Worm (Caenorhabditis elegans): ENCODE results near the gene C23G10.2.

C23G10.2 gene

DNA sequence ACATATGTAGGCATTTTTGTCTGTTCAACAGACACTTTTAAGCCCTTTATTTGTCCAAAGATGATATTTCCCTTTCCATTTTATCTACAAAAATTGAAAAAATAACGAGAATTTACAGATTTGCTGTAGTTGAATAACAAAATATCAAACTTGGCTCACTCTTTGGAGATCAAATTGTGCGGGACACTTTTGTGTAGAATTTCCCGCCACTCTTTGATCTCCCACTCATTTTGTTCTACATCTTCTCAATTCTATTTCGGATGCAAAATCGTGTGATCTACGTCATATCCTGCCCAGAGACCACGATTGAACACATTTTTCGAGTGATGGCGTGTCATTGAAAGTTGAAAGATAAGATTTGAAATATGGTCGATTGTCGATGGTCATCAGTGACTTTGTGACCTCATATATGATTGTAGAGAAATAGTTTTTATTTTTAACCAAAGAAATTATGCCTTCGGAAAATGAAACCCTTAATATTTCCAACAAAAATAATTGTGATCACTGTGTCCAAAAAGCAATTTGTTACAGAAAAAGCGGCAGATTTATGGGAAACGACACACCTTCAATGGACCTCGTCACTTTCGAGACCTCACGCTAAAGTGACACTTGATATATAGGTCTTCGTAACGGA is 9.1 kb downstream of the C23G10.2 start, which contains the start of gene hot-4:
TSS of gene hot-4 (plus strand) at position 584 of the 634 bp plus-strand sequence.
- TF ChIP-seq lin-15B (tag; optimal IDR thresholded peaks at IDR 0.05), result no peak
- TF ChIP-seq zag-1 (tag; optimal IDR thresholded peaks at IDR 0.05), result no peak
- no peak for TF ChIP-seq sdz-12 (GFP tag; optimal IDR thresholded peaks at IDR 0.05)
- TF ChIP-seq fkh-10 (GFP tag; optimal IDR thresholded peaks at IDR 0.05), result no peak
- TF ChIP-seq gei-8 (GFP tag; optimal IDR thresholded peaks at IDR 0.05), result no peak
- TF ChIP-seq nhr-77 (tag; optimal IDR thresholded peaks at IDR 0.05), result no peak
- TF ChIP-seq daf-19 (GFP tag; conservative IDR thresholded peaks at IDR 0.05), result no peak
- TF ChIP-seq T20F7.1 (GFP tag; optimal IDR thresholded peaks at IDR 0.05), result no peak
- no peak for TF ChIP-seq ceh-62 (tag; optimal IDR thresholded peaks at IDR 0.05)
- no peak for TF ChIP-seq zip-11 (GFP tag; IDR thresholded peaks at IDR 0.05)
- no peak for TF ChIP-seq cey-2 (tag; optimal IDR thresholded peaks at IDR 0.05; ENCODE audit: borderline replicate concordance, insufficient read depth)
- no peak for TF ChIP-seq tag-97 (GFP tag; IDR thresholded peaks at IDR 0.05)
- TF ChIP-seq R02D3.7 (tag; optimal IDR thresholded peaks at IDR 0.05), result no peak
- no peak for TF ChIP-seq mdl-1 (tag; optimal IDR thresholded peaks at IDR 0.05)
- no peak for TF ChIP-seq lin-38 (GFP tag; IDR thresholded peaks at IDR 0.05)
- no peak for TF ChIP-seq mxl-3 (GFP tag; optimal IDR thresholded peaks at IDR 0.05)
- no peak for TF ChIP-seq rbr-2 (tag; optimal IDR thresholded peaks at IDR 0.05)
- no peak for TF ChIP-seq Y5F2A.4 (GFP tag; optimal IDR thresholded peaks at IDR 0.05)
- TF ChIP-seq F37D6.2 (tag; optimal IDR thresholded peaks at IDR 0.05), result no peak
- no peak for TF ChIP-seq ztf-7 (tag; optimal IDR thresholded peaks at IDR 0.05)

DNA sequence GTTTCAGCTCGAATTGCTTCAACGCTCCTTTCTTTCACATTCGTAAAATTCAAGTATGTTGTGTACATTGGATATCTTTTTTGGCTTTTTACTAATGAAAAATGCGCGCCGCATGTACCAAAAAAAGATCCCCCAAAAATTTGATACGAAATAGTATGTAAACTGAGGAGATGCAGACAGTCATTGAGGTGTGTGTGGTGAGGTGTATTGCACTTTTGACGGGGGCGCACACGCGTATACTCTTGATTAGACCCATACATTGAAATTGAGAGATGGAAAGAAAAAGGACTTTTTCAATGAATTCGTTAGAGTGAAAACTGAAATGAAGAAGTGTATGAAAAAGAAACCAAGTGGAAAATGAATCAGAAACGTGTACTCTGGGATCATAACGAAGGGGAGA is 13.5 kb downstream of the C23G10.2 start:
- no peak for TF ChIP-seq mdl-1 (tag; optimal IDR thresholded peaks at IDR 0.05)
- TF ChIP-seq aha-1 (tag), result peak; percentile 56
- TF ChIP-seq unc-39 (tag; optimal IDR thresholded peaks at IDR 0.05), result no peak

DNA sequence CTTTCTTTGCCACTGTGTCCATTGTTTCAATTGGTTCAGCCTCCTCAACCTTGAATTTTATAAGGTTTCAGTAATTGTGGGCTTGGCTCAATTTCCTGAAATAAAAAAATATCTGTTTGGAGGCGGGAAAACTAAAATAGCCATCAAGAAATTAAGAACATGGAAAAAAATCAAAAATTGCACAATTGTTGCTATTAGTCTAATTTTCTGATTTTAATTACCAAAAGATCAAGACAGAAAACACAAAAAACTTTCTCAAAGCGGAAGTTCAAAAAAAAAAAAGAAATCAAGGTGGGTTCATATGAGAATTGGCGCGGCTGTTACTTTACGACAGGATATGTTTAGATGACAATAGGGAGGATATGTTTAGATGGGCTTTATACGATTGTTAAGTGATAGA is 23.0 kb downstream of the C23G10.2 start, which contains the start of gene esyt-2:
TSS of gene esyt-2 (minus strand) at position 101 of the 400 bp plus-strand sequence.
- TF ChIP-seq unc-62 (GFP tag; optimal IDR thresholded peaks at IDR 0.05 in 1 of 2) (peak in 1 of 2 experiments; percentile 47), unc-62 (tag; optimal IDR thresholded peaks at IDR 0.05) (no peak), ZK337.2 (GFP tag; IDR thresholded peaks at IDR 0.05) (no peak)

DNA sequence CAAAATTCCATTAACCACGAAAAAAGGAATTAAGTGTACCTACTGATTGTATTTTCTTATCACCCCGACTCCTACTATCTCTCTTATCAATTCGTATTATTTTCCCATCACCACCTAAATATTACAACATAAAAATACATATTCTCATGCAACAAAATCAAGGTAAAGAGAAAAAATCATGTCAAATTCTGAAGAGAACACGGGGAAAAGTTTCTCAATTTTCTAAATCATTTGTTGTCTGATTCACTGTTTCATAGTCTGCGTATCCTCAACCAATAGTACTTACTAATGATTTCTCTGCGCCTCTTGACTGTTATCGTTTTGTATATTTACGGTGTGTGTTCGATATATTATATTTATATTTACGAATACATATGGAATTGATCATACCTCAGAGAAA is 24.0 kb downstream of the C23G10.2 start:
- TF ChIP-seq nhr-77 (tag; optimal IDR thresholded peaks at IDR 0.05) (peak; percentile 74), fos-1 (tag; optimal IDR thresholded peaks at IDR 0.05) (no peak), lin-15B (tag; optimal IDR thresholded peaks at IDR 0.05) (no peak), dve-1 (tag; optimal IDR thresholded peaks at IDR 0.05; ENCODE audit: insufficient read depth) (peak; percentile 77), nhr-25 (tag; optimal IDR thresholded peaks at IDR 0.05; ENCODE audit: borderline replicate concordance, insufficient read depth) (no peak), F26F4.8 (GFP tag; conservative IDR thresholded peaks at IDR 0.05) (no peak), hmg-1.1 (GFP tag; IDR thresholded peaks at IDR 0.05) (no peak), unc-130 (GFP tag; optimal IDR thresholded peaks at IDR 0.05) (no peak), daf-8 (GFP tag; IDR thresholded peaks at IDR 0.05) (no peak), lin-13 (GFP tag; optimal IDR thresholded peaks at IDR 0.05) (no peak), php-3 (GFP tag; IDR thresholded peaks at IDR 0.05) (peak; percentile 73), R02D3.7 (tag; optimal IDR thresholded peaks at IDR 0.05) (no peak), Y75B8A.6 (GFP tag; IDR thresholded peaks at IDR 0.05) (no peak), daf-12 (tag; optimal IDR thresholded peaks at IDR 0.05) (no peak), zip-11 (GFP tag; IDR thresholded peaks at IDR 0.05) (no peak), ZK337.2 (GFP tag; IDR thresholded peaks at IDR 0.05) (no peak), Y5F2A.4 (GFP tag; optimal IDR thresholded peaks at IDR 0.05) (no peak), nhr-76 (tag; optimal IDR thresholded peaks at IDR 0.05) (no peak), attf-4 (tag; optimal IDR thresholded peaks at IDR 0.05) (no peak), zfp-3 (GFP tag; conservative IDR thresholded peaks at IDR 0.05) (no peak), ztf-11 (tag; optimal IDR thresholded peaks at IDR 0.05) (no peak), pqm-1 (tag; optimal IDR thresholded peaks at IDR 0.05) (peak; percentile 95), pha-4 (GFP tag; IDR thresholded peaks at IDR 0.05) (no peak), pha-4 (tag; optimal IDR thresholded peaks at IDR 0.05) (peak; percentile 39), mxl-3 (GFP tag; optimal IDR thresholded peaks at IDR 0.05) (peak; percentile 51), nhr-10 (tag; optimal IDR thresholded peaks at IDR 0.05) (no peak), nhr-28 (tag; optimal IDR thresholded peaks at IDR 0.05) (peak; percentile 88), daf-16 (GFP tag; optimal IDR thresholded peaks at IDR 0.05) (no peak), daf-16 (tag; optimal IDR thresholded peaks at IDR 0.05) (peak; percentile 80)
